Worm (Caenorhabditis elegans) whole organism, midembryonic: ENCODE measurements around the gene Y48A6C.8.

Experiments
- T22C8.4 ChIP-seq: fragments of 200-800 bp; sonication (Bioruptor generic); IDR thresholded peaks from 2 replicates; pipeline ENCODE4 v1.3.6; 2022; ENCODE audit warnings: missing genetic modification characterization, missing compliant biosample characterization
- cog-1 ChIP-seq: sonication (generic microtip); optimal IDR thresholded peaks from 2 replicates; lab custom pipeline; 2016; ENCODE audit warnings: missing genetic modification characterization, missing compliant biosample characterization
- flt-1 ChIP-seq: fragments of 200-800 bp; sonication (Bioruptor generic); IDR thresholded peaks from 2 replicates; pipeline ENCODE4 v1.3.6; 2022; ENCODE audit warnings: missing genetic modification characterization, missing compliant biosample characterization
- klf-2 ChIP-seq: fragments of 200-800 bp; sonication (Bioruptor generic); conservative IDR thresholded peaks from 2 replicates; pipeline ENCODE4 v1.3.6; 2022; ENCODE audit warnings: missing genetic modification reagents, missing genetic modification characterization, missing compliant biosample characterization
- med-1 ChIP-seq: sonication (generic microtip); optimal IDR thresholded peaks from 2 replicates; lab custom pipeline; 2017; ENCODE audit warnings: missing genetic modification characterization, mild to moderate bottlenecking, missing compliant biosample characterization, antibody characterized with exemption, missing genetic modification reagents; ENCODE audit not compliant: insufficient read depth
- ref-1 ChIP-seq: fragments of 200-800 bp; sonication (Bioruptor generic); conservative IDR thresholded peaks from 2 replicates; pipeline ENCODE4 v1.3.6; 2022; ENCODE audit warnings: missing genetic modification reagents, missing genetic modification characterization, missing compliant biosample characterization
- tab-1 ChIP-seq: fragments of 200-800 bp; sonication (Bioruptor generic); IDR thresholded peaks from 2 replicates; pipeline ENCODE4 v1.3.6; 2022; ENCODE audit warnings: missing genetic modification characterization, missing compliant biosample characterization
- ztf-23 ChIP-seq: fragments of 200-800 bp; sonication (Bioruptor generic); IDR thresholded peaks from 2 replicates; pipeline ENCODE4 v1.3.6; 2022; ENCODE audit warnings: missing genetic modification reagents, missing genetic modification characterization, missing compliant biosample characterization
- ztf-29 ChIP-seq: fragments of 200-800 bp; sonication (Bioruptor generic); IDR thresholded peaks from 2 replicates; pipeline ENCODE4 v1.3.6; 2022; ENCODE audit warnings: missing genetic modification reagents, missing genetic modification characterization, missing compliant biosample characterization

Gene Y48A6C.8

DNA sequence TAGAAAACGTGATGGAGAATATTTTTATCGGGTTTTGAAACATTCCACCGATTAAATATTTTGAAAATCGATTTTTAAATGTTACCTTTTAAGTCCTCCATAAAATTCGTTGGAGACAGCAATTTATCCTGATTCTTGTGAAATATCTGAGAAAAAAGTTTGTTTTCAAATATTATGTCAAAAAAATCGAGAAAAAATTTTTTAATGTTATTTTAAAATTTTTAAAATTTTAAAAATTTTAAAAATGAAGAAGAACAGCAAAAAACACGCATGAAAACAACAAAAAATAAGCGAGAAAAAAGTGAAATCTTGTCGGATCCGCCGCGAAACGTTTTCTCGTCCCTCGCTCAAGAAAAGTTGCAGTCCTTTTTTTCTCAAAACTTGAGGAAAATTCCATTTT lies at the start of gene Y48A6C.8:
Gene Y48A6C.8 (minus strand): TSS at position 101 of the 400 bp plus-strand sequence.
- TF ChIP-seq klf-2 (GFP tag; lab: Robert Waterston, UW): no peak
- TF ChIP-seq ztf-23: no peak
- TF ChIP-seq med-1 (GFP tag; lab: Kevin White, UChicago): no peak
- TF ChIP-seq flt-1 (GFP tag; lab: Robert Waterston, UW): no peak

DNA sequence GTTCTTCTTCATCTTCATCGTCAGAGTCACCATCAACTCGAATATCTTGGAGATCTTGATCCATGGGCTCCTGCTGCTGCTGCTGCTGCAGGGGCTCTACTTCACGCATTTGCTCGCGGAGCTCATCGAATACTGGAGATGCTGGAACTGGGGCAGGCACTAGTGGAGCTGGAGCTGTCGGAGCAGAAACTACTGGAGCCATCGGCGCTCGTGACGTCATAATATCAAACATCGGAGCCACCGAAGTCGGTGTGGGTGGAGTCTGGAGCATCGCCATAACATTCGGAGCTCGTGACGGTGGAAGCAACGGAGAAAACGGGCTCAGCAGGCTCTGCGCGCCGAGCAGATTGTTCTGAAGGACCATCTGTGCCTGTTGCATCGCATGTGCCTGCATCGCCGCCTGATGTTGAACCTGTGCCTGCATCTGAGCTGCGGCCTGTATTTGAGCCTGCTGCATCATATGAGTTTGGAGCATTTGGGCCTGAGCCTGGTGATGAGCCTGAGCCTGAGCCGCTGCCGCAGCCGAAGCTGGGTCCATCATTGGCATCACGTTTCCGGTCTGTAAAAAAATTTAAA lies 48.3 kb upstream of the Y48A6C.8 start:
- TF ChIP-seq ztf-23 (no peak), ztf-29 (no peak), klf-2 (GFP tag; lab: Robert Waterston, UW) (no peak), T22C8.4 (no peak), flt-1 (GFP tag; lab: Robert Waterston, UW) (no peak), ref-1 (GFP tag; lab: Robert Waterston, UW) (no peak), med-1 (GFP tag; lab: Kevin White, UChicago) (no peak)

DNA sequence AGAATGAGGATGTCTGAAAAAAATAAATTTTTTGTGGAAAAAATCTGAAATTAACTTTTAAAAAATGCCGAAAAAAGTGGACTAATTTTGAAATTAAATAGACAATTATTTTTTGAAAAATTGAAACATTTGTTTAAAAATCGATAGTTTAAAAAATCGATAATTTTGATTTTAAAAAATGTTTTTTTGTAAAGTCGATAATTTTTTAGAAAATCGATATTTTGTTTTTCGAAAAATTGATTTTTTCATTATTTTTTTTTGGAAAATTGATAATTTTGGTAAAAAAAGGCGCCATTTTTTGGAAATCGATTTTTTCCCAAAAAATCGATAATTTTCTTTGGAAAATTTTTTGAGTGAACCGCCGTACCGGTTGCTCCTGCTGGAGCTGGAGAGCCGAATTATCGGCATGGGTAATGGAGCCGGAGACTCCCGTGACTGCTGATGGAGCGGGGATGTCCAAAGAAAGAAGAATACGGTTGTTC lies 44.8 kb upstream of the Y48A6C.8 start:
- TF ChIP-seq T22C8.4 (peak; percentile 76), med-1 (GFP tag; lab: Kevin White, UChicago) (no peak)

DNA sequence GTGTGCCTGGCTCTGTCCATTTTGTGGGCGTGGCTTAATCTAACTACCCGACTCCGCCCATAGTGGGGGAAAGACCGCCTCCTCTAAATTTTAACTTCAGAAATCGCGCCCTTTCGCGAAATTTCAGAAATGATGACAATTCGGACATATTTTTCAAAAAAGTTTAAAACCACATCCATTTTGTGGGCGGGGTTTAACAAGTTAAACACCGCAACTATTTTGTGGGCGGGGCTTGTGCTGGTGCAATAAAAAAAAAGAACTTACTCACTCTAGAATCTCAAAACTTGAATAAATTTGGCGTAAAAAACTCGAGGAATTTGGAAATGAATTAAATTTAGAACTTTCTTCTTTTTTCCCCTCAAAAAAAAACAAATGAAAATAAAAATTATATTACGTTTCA lies 43.1 kb upstream of the Y48A6C.8 start:
- TF ChIP-seq tab-1 (GFP tag; lab: Robert Waterston, UW) (no peak), T22C8.4 (no peak), med-1 (GFP tag; lab: Kevin White, UChicago) (no peak), ztf-23 (no peak), cog-1 (tag; lab: Kevin White, UChicago) (no peak), klf-2 (GFP tag; lab: Robert Waterston, UW) (no peak), ref-1 (GFP tag; lab: Robert Waterston, UW) (no peak), flt-1 (GFP tag; lab: Robert Waterston, UW) (no peak), ztf-29 (no peak)

DNA sequence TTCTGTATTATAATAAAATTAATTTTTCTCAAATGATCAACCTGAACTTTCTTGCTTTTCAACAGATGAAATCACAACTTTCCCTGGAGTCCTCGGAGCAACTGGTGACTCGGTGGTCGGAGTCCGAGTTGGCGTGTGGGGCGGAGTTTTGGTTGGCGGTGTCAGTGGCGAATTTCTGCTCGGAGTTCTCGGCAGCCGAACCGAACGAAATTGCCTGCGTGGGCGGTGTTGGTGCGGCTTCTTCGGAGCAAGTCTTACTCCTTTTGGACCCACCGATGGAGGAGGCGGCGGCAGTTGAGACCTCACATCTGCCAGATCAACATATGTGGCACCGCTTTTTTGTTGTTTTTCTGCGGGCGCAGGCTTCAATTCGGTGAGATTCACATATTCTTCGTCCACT lies 42.3 kb upstream of the Y48A6C.8 start:
- TF ChIP-seq cog-1 (tag; lab: Kevin White, UChicago) (no peak), tab-1 (GFP tag; lab: Robert Waterston, UW) (0 out of 2 replicates have a peak, but pooled peaks have one; percentile 16), ref-1 (GFP tag; lab: Robert Waterston, UW) (no peak), flt-1 (GFP tag; lab: Robert Waterston, UW) (no peak)

DNA sequence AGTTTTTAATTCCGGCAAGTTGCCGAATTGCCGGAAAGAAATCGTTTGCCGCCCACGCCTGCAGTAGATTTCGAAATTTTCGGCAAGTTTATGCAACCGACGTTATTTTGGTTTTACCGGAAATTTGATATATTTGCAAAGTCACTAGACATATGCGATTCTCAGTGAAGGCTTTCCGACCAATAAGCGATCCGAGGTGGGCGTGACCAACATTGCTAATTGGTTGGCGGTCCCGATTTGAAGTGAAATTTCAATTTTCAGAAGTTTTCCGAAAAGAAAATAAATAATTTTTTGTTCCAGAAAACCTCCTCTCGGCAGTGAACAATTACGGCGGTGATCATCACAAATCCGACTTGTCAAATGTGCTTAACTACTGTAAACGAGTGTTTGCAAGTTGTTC lies 30.5 kb upstream of the Y48A6C.8 start:
- TF ChIP-seq flt-1 (GFP tag; lab: Robert Waterston, UW) (no peak), tab-1 (GFP tag; lab: Robert Waterston, UW) (no peak), cog-1 (tag; lab: Kevin White, UChicago) (no peak), ztf-23 (no peak)

DNA sequence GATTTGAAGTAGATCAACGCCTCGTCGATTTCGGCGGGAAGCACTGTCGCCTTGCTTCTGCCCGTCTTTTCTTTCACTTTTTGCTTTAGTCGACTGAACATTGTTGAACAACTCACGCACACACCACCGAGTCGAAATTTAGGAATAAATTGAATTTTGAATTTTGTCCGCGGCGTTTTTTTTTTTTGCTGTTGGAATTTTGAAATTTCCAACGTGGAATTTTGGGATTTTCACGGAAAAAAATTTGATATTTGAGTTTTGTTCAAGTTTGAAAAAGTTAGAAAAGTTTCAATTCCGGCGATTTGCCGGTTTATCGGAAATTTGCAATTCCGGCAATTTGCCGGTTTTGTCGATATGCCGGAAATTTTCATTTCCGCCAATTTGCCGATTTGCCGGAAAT lies 29.7 kb upstream of the Y48A6C.8 start, which contains the start of gene Y47D3A.31:
Gene Y47D3A.31 (minus strand): TSS at position 101 of the 400 bp plus-strand sequence.
- TF ChIP-seq flt-1 (GFP tag; lab: Robert Waterston, UW) (no peak), T22C8.4 (no peak), ref-1 (GFP tag; lab: Robert Waterston, UW) (no peak), klf-2 (GFP tag; lab: Robert Waterston, UW) (no peak), tab-1 (GFP tag; lab: Robert Waterston, UW) (no peak), ztf-23 (no peak), med-1 (GFP tag; lab: Kevin White, UChicago) (no peak), cog-1 (tag; lab: Kevin White, UChicago) (no peak), ztf-29 (no peak)

DNA sequence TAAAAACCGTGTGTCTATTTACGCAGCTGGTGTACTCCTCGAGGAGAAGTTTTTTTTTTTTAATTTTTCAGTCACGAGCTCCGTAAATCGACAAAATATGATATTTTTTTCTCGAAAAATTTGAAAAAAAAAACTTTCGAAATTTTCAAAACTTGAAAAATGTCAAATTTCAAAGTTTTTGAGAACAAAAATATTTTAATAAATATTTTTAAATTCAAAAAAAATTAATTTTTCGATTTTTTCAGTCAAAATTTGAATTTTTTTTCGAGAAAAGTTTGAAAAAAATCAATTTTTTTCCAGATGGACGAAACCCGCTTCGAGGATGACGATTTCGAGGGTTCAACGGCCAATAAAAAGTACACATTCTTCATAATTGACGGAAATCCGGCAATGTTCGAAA lies 27.1 kb upstream of the Y48A6C.8 start, which contains the start of gene cku-70:
Gene cku-70 (plus strand): TSS at position 301 of the 400 bp plus-strand sequence.
- TF ChIP-seq ztf-29 (no peak), ref-1 (GFP tag; lab: Robert Waterston, UW) (no peak), ztf-23 (no peak), flt-1 (GFP tag; lab: Robert Waterston, UW) (no peak)

DNA sequence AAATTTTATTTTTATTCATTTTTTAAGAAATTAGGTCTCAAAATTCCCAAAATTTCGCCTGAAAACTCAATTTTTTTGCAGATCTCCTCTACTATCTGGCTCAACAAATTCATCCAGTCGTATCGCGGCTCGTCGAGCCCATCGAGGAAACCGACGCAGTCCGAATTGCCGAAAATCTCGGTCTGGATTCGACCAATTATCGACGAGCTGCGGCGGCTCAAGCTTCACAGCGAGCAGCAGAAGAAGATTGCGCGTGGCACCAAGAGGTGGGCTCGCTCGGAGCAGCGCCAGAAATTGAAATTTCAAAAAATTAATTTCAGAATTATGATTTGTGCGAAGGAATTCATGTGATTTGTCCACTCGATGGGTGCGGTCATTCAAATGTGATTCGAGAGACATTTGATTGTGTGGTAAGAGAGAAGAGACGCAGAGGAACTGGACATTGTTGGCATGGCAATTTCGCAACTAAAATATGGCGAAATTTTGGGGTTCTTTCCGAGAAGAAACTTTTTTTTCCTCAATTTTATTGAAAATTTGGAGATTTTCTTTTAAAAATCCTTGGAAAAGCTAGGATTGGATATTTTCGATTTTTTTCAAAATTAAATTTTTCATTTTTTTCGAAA lies 21.9 kb upstream of the Y48A6C.8 start:
- no peak for TF ChIP-seq T22C8.4
- TF ChIP-seq ztf-23: no peak

DNA sequence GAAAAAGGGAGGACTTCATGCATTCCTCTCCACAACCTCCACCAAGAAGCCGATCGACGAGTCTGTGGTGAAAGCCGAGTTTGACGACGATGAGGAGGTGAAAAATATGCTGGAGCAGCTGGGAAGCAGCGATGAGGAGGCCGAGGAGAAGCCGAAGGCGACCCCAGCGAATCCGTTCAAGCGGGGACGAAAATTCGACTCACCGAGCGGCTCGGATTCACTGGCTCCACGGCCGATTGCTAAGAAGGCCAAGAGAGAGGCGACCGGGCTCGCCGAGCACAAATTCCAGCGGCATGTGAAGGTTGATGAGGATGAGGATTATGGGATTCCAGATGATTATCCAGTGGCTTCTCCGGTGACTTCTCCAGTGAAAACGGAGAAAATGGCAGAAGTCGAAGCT lies 15.5 kb upstream of the Y48A6C.8 start:
- no peak for TF ChIP-seq klf-2 (GFP tag; lab: Robert Waterston, UW)
- TF ChIP-seq cog-1 (tag; lab: Kevin White, UChicago): no peak
- TF ChIP-seq flt-1 (GFP tag; lab: Robert Waterston, UW): no peak
- TF ChIP-seq T22C8.4: no peak
- no peak for TF ChIP-seq med-1 (GFP tag; lab: Kevin White, UChicago)
- TF ChIP-seq tab-1 (GFP tag; lab: Robert Waterston, UW): no peak
- TF ChIP-seq ref-1 (GFP tag; lab: Robert Waterston, UW): no peak
- no peak for TF ChIP-seq ztf-29
- no peak for TF ChIP-seq ztf-23
